Worm (Caenorhabditis elegans): ENCODE results near the gene R11E3.19.

DNA sequence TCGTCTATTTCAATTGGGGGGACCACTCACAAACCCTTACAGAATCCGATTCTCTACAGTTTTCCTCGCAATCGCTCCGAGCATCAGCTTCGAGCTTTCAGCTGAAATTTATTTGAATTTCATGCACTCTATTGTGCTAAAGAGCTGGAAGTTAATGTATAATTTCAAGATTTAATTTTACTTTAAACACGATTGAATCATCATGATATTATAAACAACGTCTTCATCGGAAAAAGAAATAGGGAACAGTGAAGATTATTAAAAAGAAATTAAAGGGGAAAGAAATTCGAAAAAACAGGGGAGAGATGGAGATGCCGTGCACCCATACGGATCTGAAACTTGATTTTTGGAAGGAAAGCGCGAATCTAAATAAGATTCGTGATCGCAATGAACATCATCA is 31.7 kb downstream of the R11E3.19 start, which contains the start of gene hoe-1:
- TF ChIP-seq flt-1 (GFP tag; IDR thresholded peaks at IDR 0.05), result no peak
- TF ChIP-seq klf-2 (GFP tag; conservative IDR thresholded peaks at IDR 0.05), result no peak
- no peak for TF ChIP-seq cog-1 (tag; optimal IDR thresholded peaks at IDR 0.05)
- no peak for TF ChIP-seq med-1 (GFP tag; optimal IDR thresholded peaks at IDR 0.05; ENCODE audit: insufficient read depth)
- no peak for TF ChIP-seq tab-1 (GFP tag; IDR thresholded peaks at IDR 0.05)

Data from whole organism, midembryonic.